Fruit fly (Drosophila melanogaster) whole organism, adult: ENCODE measurements around the gene CG45116.

Source experiments
- CG33017 ChIP-seq: fragments of 200-800 bp; sonication (Bioruptor generic); optimal IDR thresholded peaks from 2 replicates; lab custom pipeline; 2018; ENCODE audit warnings: missing biosample characterization, mild to moderate bottlenecking, missing genetic modification characterization, moderate library complexity
- CG7045 ChIP-seq: fragments of 200-800 bp; sonication (Bioruptor generic); optimal IDR thresholded peaks from 2 replicates; lab custom pipeline; 2017; ENCODE audit warnings: missing biosample characterization, mild to moderate bottlenecking, missing genetic modification characterization
- CG7101 ChIP-seq: fragments of 200-800 bp; sonication (Bioruptor generic); optimal IDR thresholded peaks from 2 replicates; lab custom pipeline; 2018; ENCODE audit warnings: missing biosample characterization, mild to moderate bottlenecking, missing genetic modification characterization, moderate library complexity
- Mnt ChIP-seq: fragments of 200-800 bp; sonication (Bioruptor generic); optimal IDR thresholded peaks from 2 replicates; lab custom pipeline; 2016; ENCODE audit warnings: missing biosample characterization, mild to moderate bottlenecking, missing genetic modification characterization
- bab1 ChIP-seq: fragments of 200-800 bp; sonication (Bioruptor generic); optimal IDR thresholded peaks from 3 replicates; lab custom pipeline; 2019; ENCODE audit warnings: missing biosample characterization, mild to moderate bottlenecking, missing genetic modification characterization, moderate library complexity
- cic ChIP-seq: fragments of 200-800 bp; sonication (Bioruptor generic); optimal IDR thresholded peaks from 2 replicates; lab custom pipeline; 2017; ENCODE audit warnings: missing biosample characterization, mild to moderate bottlenecking, missing genetic modification characterization, moderate library complexity
- pad ChIP-seq: fragments of 200-800 bp; sonication (Bioruptor generic); optimal IDR thresholded peaks from 3 replicates; lab custom pipeline; 2017; ENCODE audit warnings: missing biosample characterization, missing genetic modification characterization, mild to moderate bottlenecking, moderate library complexity, missing genetic modification reagents
- tj ChIP-seq: fragments of 200-800 bp; sonication (Bioruptor generic); optimal IDR thresholded peaks from 3 replicates; lab custom pipeline; 2017; ENCODE audit warnings: missing biosample characterization, mild to moderate bottlenecking, missing genetic modification characterization, moderate library complexity

DNA sequence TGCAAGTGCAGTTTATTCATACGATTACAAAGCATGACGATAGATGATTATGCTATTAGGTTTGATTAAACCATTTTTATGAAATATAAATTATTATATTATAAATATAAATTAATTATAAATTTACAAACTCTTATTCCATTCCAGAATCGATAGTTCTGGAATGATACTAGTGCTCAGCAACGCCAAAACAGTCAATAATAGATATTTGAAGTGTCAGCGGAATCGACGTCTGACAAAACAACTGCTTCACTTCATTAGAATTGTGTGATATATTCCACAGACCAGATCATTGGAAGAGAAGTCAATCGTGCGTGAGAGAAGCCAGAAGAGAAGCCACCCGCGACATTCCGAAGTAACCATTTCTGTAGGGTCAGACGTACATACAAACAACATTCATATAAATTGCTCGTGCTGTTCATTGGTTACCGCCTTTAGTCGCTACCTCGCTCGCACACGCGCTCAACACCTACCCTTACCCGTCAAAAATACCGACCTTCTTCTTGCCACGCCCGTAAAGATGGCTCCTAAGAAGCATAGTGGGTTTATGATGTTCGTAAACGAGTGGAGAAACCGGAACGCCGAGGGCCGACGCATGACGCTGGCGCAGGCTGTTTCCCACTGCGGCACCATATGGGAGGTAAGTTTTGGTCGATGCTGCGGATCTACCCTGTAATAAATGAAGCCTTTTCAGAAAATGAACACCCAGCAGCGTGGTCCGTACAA is 25.0 kb downstream of the CG45116 start:
- TF ChIP-seq pad (GFP tag; lab: Kevin White, UChicago): no peak
- TF ChIP-seq CG7101 (tag; lab: Kevin White, UChicago): no peak
- no peak for TF ChIP-seq CG7045 (GFP tag; lab: Kevin White, UChicago)
- TF ChIP-seq Mnt: no peak
- peak; percentile 78 for TF ChIP-seq tj (GFP tag; lab: Kevin White, UChicago)
- no peak for TF ChIP-seq cic (GFP tag; lab: Kevin White, UChicago)
- no peak for TF ChIP-seq CG33017 (tag; lab: Kevin White, UChicago)
- TF ChIP-seq bab1 (GFP tag; lab: Kevin White, UChicago): no peak
